Worm (Caenorhabditis elegans) whole organism, L4 larva: ENCODE measurements around the gene F47E1.4.

Source experiments
- F10B5.3 ChIP-seq: sonication (generic microtip); optimal IDR thresholded peaks from 2 replicates; lab custom pipeline; 2016; ENCODE audit warnings: mild to moderate bottlenecking, missing genetic modification characterization, missing compliant biosample characterization
- F44E2.7 ChIP-seq: fragments of 200-800 bp; sonication (Bioruptor generic); IDR thresholded peaks from 2 replicates; pipeline ENCODE4 v2.1.2; 2022; ENCODE audit warnings: missing genetic modification characterization, missing compliant biosample characterization
- Y48G9A.11 ChIP-seq: fragments of 200-800 bp; sonication (Bioruptor generic); IDR thresholded peaks from 2 replicates; pipeline ENCODE4 v1.3.6; 2022; ENCODE audit warnings: missing genetic modification reagents, missing genetic modification characterization, missing compliant biosample characterization
- Y75B8A.6 ChIP-seq: fragments of 200-800 bp; sonication (Bioruptor generic); IDR thresholded peaks from 2 replicates; pipeline ENCODE4 v1.3.6; 2022; ENCODE audit warnings: missing genetic modification reagents, missing genetic modification characterization, missing compliant biosample characterization
- aha-1 ChIP-seq: fragments of 150-350 bp; peaks from one replicate; lab custom pipeline; 2014; ENCODE audit warnings: missing biosample characterization, missing genetic modification characterization
- daf-16 ChIP-seq, 3 experiments: sonication (generic microtip); optimal IDR thresholded peaks; 2 replicates each; lab custom pipeline; 2016 to 2017; ENCODE audit warnings: missing genetic modification characterization in 3 of 3, missing genetic modification reagents in 3 of 3, mild to moderate bottlenecking in 2 of 3, missing compliant biosample characterization in 2 of 3, missing biosample characterization in 1 of 3, moderate library complexity in 1 of 3
- dmd-6 ChIP-seq: fragments of 200-800 bp; sonication (Bioruptor generic); IDR thresholded peaks from 2 replicates; pipeline ENCODE4 v1.3.6; 2022; ENCODE audit warnings: missing genetic modification reagents, missing genetic modification characterization, missing compliant biosample characterization
- dpl-1 ChIP-seq: fragments of 150-350 bp; optimal IDR thresholded peaks from 2 replicates; lab custom pipeline; 2014; ENCODE audit warnings: missing biosample characterization, missing genetic modification reagents, missing genetic modification characterization
- duxl-1 ChIP-seq: sonication (generic microtip); optimal IDR thresholded peaks from 2 replicates; lab custom pipeline; 2016; ENCODE audit warnings: mild to moderate bottlenecking, missing genetic modification characterization, moderate library complexity, missing compliant biosample characterization; ENCODE audit not compliant: poor library complexity
- dve-1 ChIP-seq: sonication (generic microtip); optimal IDR thresholded peaks from 2 replicates; lab custom pipeline; 2017; ENCODE audit warnings: antibody characterized with exemption, mild to moderate bottlenecking, missing genetic modification characterization, missing compliant biosample characterization; ENCODE audit not compliant: insufficient read depth
- fkh-10 ChIP-seq: fragments of 150-350 bp; optimal IDR thresholded peaks from 2 replicates; lab custom pipeline; 2014; ENCODE audit warnings: missing biosample characterization, missing genetic modification reagents, missing genetic modification characterization
- hif-1 ChIP-seq, 2 experiments: sonication (generic microtip); optimal IDR thresholded peaks; 2 replicates each; lab custom pipeline; 2016 to 2017; ENCODE audit warnings: missing compliant biosample characterization in 2 of 2, missing genetic modification characterization in 2 of 2, missing genetic modification reagents in 2 of 2, missing genotype in 2 of 2, mild to moderate bottlenecking in 1 of 2
- hlh-11 ChIP-seq: fragments of 200-800 bp; sonication (Bioruptor generic); optimal IDR thresholded peaks from 2 replicates; lab custom pipeline; 2018; ENCODE audit warnings: mild to moderate bottlenecking, missing genetic modification characterization, missing compliant biosample characterization
- hmg-1.1 ChIP-seq: fragments of 200-800 bp; sonication (Bioruptor generic); IDR thresholded peaks from 2 replicates; pipeline ENCODE4 v1.3.6; 2022; ENCODE audit warnings: missing genetic modification reagents, missing genetic modification characterization, missing compliant biosample characterization
- lin-13 ChIP-seq: fragments of 150-350 bp; optimal IDR thresholded peaks from 2 replicates; lab custom pipeline; 2014; ENCODE audit warnings: missing biosample characterization, missing genetic modification reagents, missing genetic modification characterization
- lin-15B ChIP-seq: fragments of 150-350 bp; sonication (generic microtip); optimal IDR thresholded peaks from 3 replicates; lab custom pipeline; 2014; ENCODE audit warnings: missing biosample characterization, missing genetic modification characterization
- madf-9 ChIP-seq: fragments of 200-800 bp; sonication (Bioruptor generic); conservative IDR thresholded peaks from 2 replicates; pipeline ENCODE4 v1.3.6; 2022; ENCODE audit warnings: missing genetic modification reagents, missing genetic modification characterization, missing compliant biosample characterization
- mep-1 ChIP-seq: fragments of 150-350 bp; sonication (generic microtip); optimal IDR thresholded peaks from 3 replicates; lab custom pipeline; 2014; ENCODE audit warnings: missing biosample characterization, missing genetic modification characterization
- mes-2 ChIP-seq: sonication (generic microtip); optimal IDR thresholded peaks from 2 replicates; lab custom pipeline; 2016; ENCODE audit warnings: missing genotype, mild to moderate bottlenecking, missing genetic modification characterization, missing compliant biosample characterization; ENCODE audit not compliant: poor library complexity, severe bottlenecking
- mxl-3 ChIP-seq: fragments of 200-800 bp; sonication (Bioruptor generic); optimal IDR thresholded peaks from 2 replicates; lab custom pipeline; 2018; ENCODE audit warnings: mild to moderate bottlenecking, missing genetic modification characterization, missing compliant biosample characterization
- nhr-237 ChIP-seq: sonication (generic microtip); optimal IDR thresholded peaks from 2 replicates; lab custom pipeline; 2017; ENCODE audit warnings: missing biosample characterization, missing genetic modification characterization
- nhr-25 ChIP-seq: sonication (generic microtip); optimal IDR thresholded peaks from 2 replicates; lab custom pipeline; 2017; ENCODE audit warnings: missing genetic modification characterization, mild to moderate bottlenecking, missing compliant biosample characterization, antibody characterized with exemption, moderate library complexity, borderline replicate concordance; ENCODE audit not compliant: insufficient read depth
- nhr-41 ChIP-seq: fragments of 200-800 bp; sonication (Bioruptor generic); IDR thresholded peaks from 2 replicates; pipeline ENCODE4 v1.3.6; 2022; ENCODE audit warnings: missing genetic modification reagents, missing genetic modification characterization, missing compliant biosample characterization
- nhr-6 ChIP-seq: fragments of 150-350 bp; optimal IDR thresholded peaks from 2 replicates; lab custom pipeline; 2014; ENCODE audit warnings: missing biosample characterization, missing genetic modification characterization
- pha-4 ChIP-seq, 2 experiments: fragments of 150-350 bp in 1 of 2; fragments of 200-800 bp in 1 of 2; sonication (Bioruptor generic) in 1 of 2; IDR thresholded peaks in 1 of 2; optimal IDR thresholded peaks in 1 of 2; 2 replicates each; pipeline versions ENCODE4 v1.3.6 to Lab custom; 2014 to 2022; ENCODE audit warnings: missing genetic modification characterization in 2 of 2, missing genetic modification reagents in 2 of 2, missing biosample characterization in 1 of 2, missing compliant biosample characterization in 1 of 2
- rbr-2 ChIP-seq: sonication (generic microtip); optimal IDR thresholded peaks from 2 replicates; lab custom pipeline; 2016; ENCODE audit warnings: missing genotype, missing genetic modification characterization, missing compliant biosample characterization
- set-16 ChIP-seq: fragments of 200-800 bp; sonication (Bioruptor generic); IDR thresholded peaks from 2 replicates; pipeline ENCODE4 v1.3.6; 2022; ENCODE audit warnings: missing genetic modification reagents, missing genetic modification characterization, missing compliant biosample characterization
- tra-1 ChIP-seq: fragments of 200-800 bp; sonication (Bioruptor generic); IDR thresholded peaks from 2 replicates; pipeline ENCODE4 v1.3.6; 2022; ENCODE audit warnings: missing genetic modification reagents, missing genetic modification characterization, missing compliant biosample characterization

The F47E1.4 gene

ce11 chrX:9113829-9114228 is 51.2 kb downstream of the F47E1.4 start, which contains the start of gene C25A11.2:
C25A11.2 (plus strand) TSS chrX:9114066.
- TF ChIP-seq nhr-237 (no peak), dmd-6 (peak; percentile 14; the same call in 1 of the 2 replicates), aha-1 (tag; lab: Kevin White, UChicago) (peak; percentile 58), F44E2.7 (no peak), rbr-2 (peak; percentile 42), lin-13 (GFP tag; lab: Kevin White, UChicago) (no peak), pha-4 (GFP tag; IDR thresholded peaks at IDR 0.05; lab: Robert Waterston, UW) (0 out of 2 replicates have a peak, but pooled peaks have one; percentile 13), pha-4 (tag; optimal IDR thresholded peaks at IDR 0.05; lab: Kevin White, UChicago) (no peak), nhr-25 (tag; lab: Kevin White, UChicago) (no peak), hlh-11 (tag; lab: Kevin White, UChicago) (peak; percentile 13), daf-16 (GFP tag; optimal IDR thresholded peaks at IDR 0.05; lab: Kevin White, UChicago) (no peak), daf-16 (tag; optimal IDR thresholded peaks at IDR 0.05; lab: Kevin White, UChicago) (peak; percentile 42), lin-15B (tag; lab: Kevin White, UChicago) (no peak), set-16 (peak; percentile 53), tra-1 (no peak), hmg-1.1 (GFP tag; lab: Robert Waterston, UW) (peak; percentile 72), fkh-10 (GFP tag; lab: Kevin White, UChicago) (peak; percentile 64), nhr-6 (peak; percentile 64), Y48G9A.11 (GFP tag; lab: Robert Waterston, UW) (no peak), nhr-41 (GFP tag; lab: Robert Waterston, UW) (no peak), mxl-3 (GFP tag; lab: Kevin White, UChicago) (peak; percentile 23), Y75B8A.6 (GFP tag; lab: Robert Waterston, UW) (no peak), madf-9 (no peak), mes-2 (tag; lab: Kevin White, UChicago) (peak; percentile 88), hif-1 (tag; optimal IDR thresholded peaks at IDR 0.05; lab: Kevin White, UChicago) (peak in 1 of 2 experiments; percentile 51), dpl-1 (GFP tag; lab: Kevin White, UChicago) (peak; percentile 64), duxl-1 (tag; lab: Kevin White, UChicago) (no peak), mep-1 (tag; lab: Kevin White, UChicago) (peak; percentile 45), dve-1 (peak; percentile 38), F10B5.3 (tag; lab: Kevin White, UChicago) (peak; percentile 21)
- TF ChIP-seq, all 104 proteins: peak for 17
